Worm (Caenorhabditis elegans) whole organism, mixed stage, embryonic: ENCODE results near the gene ruvb-1.
A peak's percentile ranks its signal among the peaks of the same experiment; 100 is the strongest.

Experiments
- M03D4.4 ChIP-seq: sonication (generic microtip); optimal IDR thresholded peaks from 2 replicates; lab custom pipeline; 2017; ENCODE audit warnings: mild to moderate bottlenecking, missing genetic modification characterization, missing compliant biosample characterization
- bed-3 ChIP-seq: fragments of 200-800 bp; sonication (Bioruptor generic); optimal IDR thresholded peaks from 3 replicates; lab custom pipeline; 2018; ENCODE audit warnings: mild to moderate bottlenecking, missing genetic modification characterization, moderate library complexity, missing compliant biosample characterization
- blmp-1 ChIP-seq: fragments of 150-350 bp; optimal IDR thresholded peaks from 2 replicates; lab custom pipeline; 2014; ENCODE audit warnings: missing biosample characterization, missing genetic modification characterization
- ceh-39 ChIP-seq: fragments of 150-350 bp; optimal IDR thresholded peaks from 2 replicates; lab custom pipeline; 2014; ENCODE audit warnings: missing biosample characterization, missing genetic modification characterization
- ceh-43 ChIP-seq: fragments of 200-800 bp; sonication (Bioruptor generic); optimal IDR thresholded peaks from 2 replicates; lab custom pipeline; 2018; ENCODE audit warnings: mild to moderate bottlenecking, missing genetic modification characterization, moderate library complexity, missing compliant biosample characterization
- ceh-83 ChIP-seq: fragments of 200-800 bp; sonication (Bioruptor generic); optimal IDR thresholded peaks from 2 replicates; lab custom pipeline; 2018; ENCODE audit warnings: mild to moderate bottlenecking, missing genetic modification characterization, missing compliant biosample characterization
- ces-1 ChIP-seq: fragments of 150-350 bp; optimal IDR thresholded peaks from 2 replicates; lab custom pipeline; 2014; ENCODE audit warnings: missing biosample characterization, missing genetic modification reagents, missing genetic modification characterization
- cnd-1 ChIP-seq: fragments of 200-800 bp; sonication (Bioruptor generic); optimal IDR thresholded peaks from 2 replicates; lab custom pipeline; 2018; ENCODE audit warnings: mild to moderate bottlenecking, missing genetic modification characterization, missing compliant biosample characterization
- drap-1 ChIP-seq: fragments of 200-800 bp; sonication (Bioruptor generic); optimal IDR thresholded peaks from 3 replicates; lab custom pipeline; 2018; ENCODE audit warnings: mild to moderate bottlenecking, missing genetic modification characterization, missing compliant biosample characterization
- elt-1 ChIP-seq: sonication (generic microtip); optimal IDR thresholded peaks from 2 replicates; lab custom pipeline; 2017; ENCODE audit warnings: missing genetic modification characterization, mild to moderate bottlenecking, missing compliant biosample characterization, antibody characterized with exemption, moderate library complexity, borderline replicate concordance; ENCODE audit not compliant: insufficient read depth
- elt-3 ChIP-seq: fragments of 150-350 bp; optimal IDR thresholded peaks from 2 replicates; lab custom pipeline; 2014; ENCODE audit warnings: missing biosample characterization, missing genetic modification characterization
- flh-1 ChIP-seq: fragments of 200-800 bp; sonication (Bioruptor generic); optimal IDR thresholded peaks from 2 replicates; lab custom pipeline; 2018; ENCODE audit warnings: mild to moderate bottlenecking, missing genetic modification characterization, moderate library complexity, missing compliant biosample characterization
- ham-2 ChIP-seq: fragments of 200-800 bp; sonication (Bioruptor generic); optimal IDR thresholded peaks from 2 replicates; lab custom pipeline; 2018; ENCODE audit warnings: mild to moderate bottlenecking, missing genetic modification characterization, missing compliant biosample characterization
- hlh-1 ChIP-seq: fragments of 150-350 bp; optimal IDR thresholded peaks from 2 replicates; lab custom pipeline; 2014; ENCODE audit warnings: missing biosample characterization, missing genetic modification reagents, missing genetic modification characterization
- lin-13 ChIP-seq: fragments of 150-350 bp; optimal IDR thresholded peaks from 2 replicates; lab custom pipeline; 2014; ENCODE audit warnings: missing biosample characterization, missing genetic modification characterization
- lin-32 ChIP-seq: fragments of 200-800 bp; sonication (Bioruptor generic); optimal IDR thresholded peaks from 2 replicates; lab custom pipeline; 2018; ENCODE audit warnings: mild to moderate bottlenecking, missing genetic modification characterization, missing compliant biosample characterization
- lsy-2 ChIP-seq: fragments of 150-350 bp; optimal IDR thresholded peaks from 2 replicates; lab custom pipeline; 2014; ENCODE audit warnings: missing biosample characterization, missing genetic modification characterization
- mab-5 ChIP-seq: fragments of 150-350 bp; optimal IDR thresholded peaks from 2 replicates; lab custom pipeline; 2014; ENCODE audit warnings: missing biosample characterization, missing genetic modification characterization
- mep-1 ChIP-seq: fragments of 150-350 bp; optimal IDR thresholded peaks from 2 replicates; lab custom pipeline; 2017; ENCODE audit warnings: missing biosample characterization, missing genetic modification reagents, missing genetic modification characterization, inconsistent platforms
- mls-2 ChIP-seq: sonication (generic microtip); optimal IDR thresholded peaks from 2 replicates; lab custom pipeline; 2016; ENCODE audit warnings: mild to moderate bottlenecking, missing genetic modification characterization, moderate library complexity, missing compliant biosample characterization
- nhr-12 ChIP-seq: fragments of 150-350 bp; optimal IDR thresholded peaks from 2 replicates; lab custom pipeline; 2014; ENCODE audit warnings: missing biosample characterization, missing genetic modification characterization
- nhr-2 ChIP-seq: fragments of 150-350 bp; optimal IDR thresholded peaks from 2 replicates; lab custom pipeline; 2014; ENCODE audit warnings: missing biosample characterization, missing genetic modification characterization
- nhr-237 ChIP-seq: fragments of 150-350 bp; optimal IDR thresholded peaks from 2 replicates; lab custom pipeline; 2014; ENCODE audit warnings: missing biosample characterization, missing genetic modification characterization
- nhr-28 ChIP-seq: fragments of 150-350 bp; optimal IDR thresholded peaks from 2 replicates; lab custom pipeline; 2014; ENCODE audit warnings: missing biosample characterization, missing genetic modification characterization
- nhr-76 ChIP-seq: sonication (generic microtip); optimal IDR thresholded peaks from 2 replicates; lab custom pipeline; 2017; ENCODE audit warnings: missing biosample characterization, missing genetic modification characterization
- pha-4 ChIP-seq: fragments of 150-350 bp; optimal IDR thresholded peaks from 2 replicates; lab custom pipeline; 2018; ENCODE audit warnings: missing biosample characterization, missing genetic modification reagents, missing genetic modification characterization
- sem-2 ChIP-seq: fragments of 200-800 bp; sonication (Bioruptor generic); optimal IDR thresholded peaks from 2 replicates; lab custom pipeline; 2018; ENCODE audit warnings: mild to moderate bottlenecking, missing genetic modification characterization, missing compliant biosample characterization
- snpc-4 ChIP-seq: fragments of 150-350 bp; optimal IDR thresholded peaks from 2 replicates; lab custom pipeline; 2014; ENCODE audit warnings: missing biosample characterization, missing genetic modification characterization
- sptf-1 ChIP-seq: sonication (generic microtip); optimal IDR thresholded peaks from 2 replicates; lab custom pipeline; 2017; ENCODE audit warnings: mild to moderate bottlenecking, missing genetic modification characterization, moderate library complexity, missing compliant biosample characterization
- tbx-8 ChIP-seq: fragments of 200-800 bp; sonication (Bioruptor generic); optimal IDR thresholded peaks from 2 replicates; lab custom pipeline; 2018; ENCODE audit warnings: mild to moderate bottlenecking, missing genetic modification characterization, moderate library complexity, missing compliant biosample characterization
- unc-120 ChIP-seq: sonication (generic microtip); optimal IDR thresholded peaks from 2 replicates; lab custom pipeline; 2017; ENCODE audit warnings: missing genetic modification characterization, missing compliant biosample characterization; ENCODE audit not compliant: poor library complexity, severe bottlenecking
- unc-39 ChIP-seq: fragments of 150-350 bp; optimal IDR thresholded peaks from 2 replicates; lab custom pipeline; 2014; ENCODE audit warnings: missing biosample characterization, missing genetic modification characterization
- unc-62 ChIP-seq: fragments of 150-350 bp; optimal IDR thresholded peaks from 2 replicates; lab custom pipeline; 2014; ENCODE audit warnings: missing biosample characterization, missing genetic modification reagents, missing genetic modification characterization
- zip-8 ChIP-seq: fragments of 150-350 bp; optimal IDR thresholded peaks from 2 replicates; lab custom pipeline; 2014; ENCODE audit warnings: missing biosample characterization, missing genetic modification characterization
- ztf-11 ChIP-seq: fragments of 150-350 bp; optimal IDR thresholded peaks from 2 replicates; lab custom pipeline; 2014; ENCODE audit warnings: missing biosample characterization, missing genetic modification characterization

The ruvb-1 gene

ce11 chrV:9974264-9974663 lies 6.3 kb downstream of the ruvb-1 start:
- peak; percentile 40 for TF ChIP-seq ces-1
- no peak for TF ChIP-seq flh-1
- TF ChIP-seq, all 35 proteins: peak for 1

ce11 chrV:9970119-9970518 lies 10.5 kb downstream of the ruvb-1 start:
- TF ChIP-seq unc-39 (peak; percentile 44), ham-2 (peak; percentile 88), flh-1 (peak; percentile 86), sem-2 (GFP tag; lab: Kevin White, UChicago) (peak; percentile 89), hlh-1 (peak; percentile 15), lin-32 (peak; percentile 92), mls-2 (peak; percentile 96), elt-3 (tag; lab: Kevin White, UChicago) (no peak), mab-5 (tag; lab: Kevin White, UChicago) (no peak), ztf-11 (tag; lab: Kevin White, UChicago) (peak; percentile 25), tbx-8 (GFP tag; lab: Kevin White, UChicago) (peak; percentile 89), elt-1 (no peak), nhr-12 (no peak), sptf-1 (tag; lab: Kevin White, UChicago) (peak; percentile 97), nhr-237 (tag; lab: Kevin White, UChicago) (no peak), pha-4 (peak; percentile 72), M03D4.4 (tag; lab: Kevin White, UChicago) (peak; percentile 95), nhr-76 (no peak), nhr-28 (tag; lab: Kevin White, UChicago) (peak; percentile 30), zip-8 (no peak), ceh-39 (no peak), lsy-2 (peak; percentile 28), ces-1 (no peak), cnd-1 (peak; percentile 93), drap-1 (peak; percentile 97), blmp-1 (tag; lab: Kevin White, UChicago) (no peak), snpc-4 (tag; lab: Kevin White, UChicago) (no peak), unc-120 (tag; lab: Kevin White, UChicago) (peak; percentile 88), ceh-43 (GFP tag; lab: Kevin White, UChicago) (peak; percentile 93), bed-3 (GFP tag; lab: Kevin White, UChicago) (peak; percentile 90), lin-13 (tag; lab: Kevin White, UChicago) (peak; percentile 58), mep-1 (peak; percentile 53), ceh-83 (peak; percentile 94), nhr-2 (no peak), unc-62 (peak; percentile 51)
- TF ChIP-seq, all 35 proteins: peak for 23

DNA sequence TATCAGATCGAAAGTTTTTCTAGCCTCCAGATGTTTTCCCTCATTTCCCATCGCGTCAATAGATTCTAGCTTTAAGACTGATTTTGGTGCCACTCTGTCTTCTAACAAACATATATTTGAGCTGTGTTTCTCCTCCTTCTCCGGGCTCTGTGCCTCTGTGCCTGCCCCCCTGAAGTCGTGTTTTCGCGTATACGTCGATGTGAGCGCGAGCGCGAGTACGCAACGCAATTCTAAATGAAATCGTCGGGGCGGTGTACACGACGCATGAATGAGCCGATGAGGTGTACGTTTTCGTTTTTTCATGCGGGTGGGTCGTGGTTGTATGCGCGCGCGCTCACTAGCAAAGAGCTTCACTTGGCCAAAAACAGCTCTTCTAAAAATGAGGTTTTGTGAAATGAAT lies 14.7 kb downstream of the ruvb-1 start:
- TF ChIP-seq elt-1, result no peak
- no peak for TF ChIP-seq sptf-1 (tag; lab: Kevin White, UChicago)
- TF ChIP-seq unc-120 (tag; lab: Kevin White, UChicago), result no peak
- no peak for TF ChIP-seq flh-1
- TF ChIP-seq nhr-2, result no peak
- TF ChIP-seq unc-39, result no peak
- TF ChIP-seq cnd-1, result no peak
- no peak for TF ChIP-seq hlh-1
- TF ChIP-seq lin-13 (tag; lab: Kevin White, UChicago), result no peak

DNA sequence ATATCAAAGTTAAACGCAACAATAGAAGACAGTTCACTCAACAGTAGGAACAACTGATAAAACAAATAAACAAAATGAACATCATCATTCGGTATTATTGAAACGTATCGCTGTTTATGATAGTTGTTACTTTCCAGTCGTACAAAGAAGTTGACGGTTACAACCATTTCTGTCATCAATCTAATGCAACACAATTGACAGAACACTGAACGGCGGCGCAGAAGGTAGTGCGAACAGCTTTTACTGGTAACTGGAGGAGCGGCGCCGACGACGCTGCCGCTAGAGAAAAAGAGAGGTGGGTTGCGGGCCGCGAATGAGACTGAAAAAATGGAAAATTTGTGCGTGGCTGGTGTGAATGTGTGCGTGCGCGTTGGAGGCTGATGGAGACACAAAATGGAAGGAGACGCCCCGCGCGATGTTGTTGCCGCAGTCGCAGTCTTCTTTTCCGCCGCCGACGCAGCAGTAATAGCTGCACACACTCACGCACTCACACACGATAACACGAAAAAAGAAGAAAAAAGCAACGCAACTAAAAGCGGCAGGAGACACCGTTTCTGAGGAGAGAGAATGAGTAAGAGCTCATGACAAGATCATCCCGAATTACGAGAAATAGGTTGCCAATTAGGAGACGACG lies 16.3 kb downstream of the ruvb-1 start:
- TF ChIP-seq sptf-1 (tag; lab: Kevin White, UChicago), result peak; percentile 0
- TF ChIP-seq flh-1, result no peak
- no peak for TF ChIP-seq ceh-43 (GFP tag; lab: Kevin White, UChicago)

DNA sequence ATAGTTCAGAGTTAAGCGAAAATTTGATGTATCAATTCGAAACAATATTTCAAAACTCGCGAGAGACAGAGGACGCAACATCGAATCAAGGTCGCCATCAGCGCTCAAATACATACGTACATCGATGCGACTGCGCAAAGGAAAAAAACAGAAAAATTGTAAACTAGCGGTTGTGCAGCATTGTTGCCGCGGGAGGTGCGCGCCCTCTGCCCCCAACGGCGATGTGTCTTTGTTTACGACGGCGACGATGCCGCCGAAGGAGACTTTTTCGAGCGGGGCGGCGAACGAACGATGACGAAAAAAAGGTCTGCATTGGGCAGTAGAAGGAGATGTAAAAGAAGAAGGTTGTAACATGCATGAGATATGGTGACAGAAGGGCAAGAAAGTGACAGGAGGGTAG lies 17.7 kb downstream of the ruvb-1 start:
- TF ChIP-seq ceh-83 (no peak), nhr-76 (no peak), mls-2 (no peak), snpc-4 (tag; lab: Kevin White, UChicago) (no peak), sem-2 (GFP tag; lab: Kevin White, UChicago) (no peak), tbx-8 (GFP tag; lab: Kevin White, UChicago) (no peak), pha-4 (no peak), hlh-1 (no peak), elt-1 (no peak), nhr-12 (no peak), nhr-237 (tag; lab: Kevin White, UChicago) (no peak), lsy-2 (no peak), unc-120 (tag; lab: Kevin White, UChicago) (no peak), nhr-28 (tag; lab: Kevin White, UChicago) (no peak), mep-1 (no peak), flh-1 (no peak), mab-5 (tag; lab: Kevin White, UChicago) (no peak), M03D4.4 (tag; lab: Kevin White, UChicago) (no peak), ceh-39 (no peak)
